Fruit fly (Drosophila melanogaster): ENCODE results near the gene CG14377.
A peak's percentile ranks its signal among the peaks of the same experiment; 100 is the strongest.

CG14377 gene

dm6 chr3R:13382656-13383142 lies 14.9 kb upstream of the CG14377 start (continued):
- TF ChIP-seq ato (GFP tag; IDR thresholded peaks at IDR 0.05; ENCODE audit: partially characterized antibody) = no peak
- no peak for TF ChIP-seq CG17186 (GFP tag; optimal IDR thresholded peaks at IDR 0.05)

dm6 chr3R:13385105-13385504 lies 12.5 kb upstream of the CG14377 start:
- TF ChIP-seq CG11247 (GFP tag; IDR thresholded peaks at IDR 0.05) (no peak), CG13123 (GFP tag; optimal IDR thresholded peaks at IDR 0.05) (no peak), insv (GFP tag; optimal IDR thresholded peaks at IDR 0.05) (no peak), CG16813 (GFP tag; IDR thresholded peaks at IDR 0.05; ENCODE audit: partially characterized antibody) (no peak), lola (GFP tag; optimal IDR thresholded peaks at IDR 0.05) (no peak), nerfin-2 (GFP tag; IDR thresholded peaks at IDR 0.05; ENCODE audit: partially characterized antibody) (no peak), rib (GFP tag; IDR thresholded peaks at IDR 0.05) (no peak), CG9437 (GFP tag; optimal IDR thresholded peaks at IDR 0.05) (no peak), CG8478 (optimal IDR thresholded peaks at IDR 0.05) (no peak), CG14965 (GFP tag; optimal IDR thresholded peaks at IDR 0.05; ENCODE audit: borderline replicate concordance) (no peak), gce (GFP tag; IDR thresholded peaks at IDR 0.05) (no peak), unpg (GFP tag; optimal IDR thresholded peaks at IDR 0.05) (no peak), bcd (GFP tag; optimal IDR thresholded peaks at IDR 0.05) (no peak), zen (tag; optimal IDR thresholded peaks at IDR 0.05) (no peak), ssp (GFP tag; IDR thresholded peaks at IDR 0.05) (no peak), fd64A (GFP tag; optimal IDR thresholded peaks at IDR 0.05) (no peak), dan (GFP tag; IDR thresholded peaks at IDR 0.05) (no peak)

dm6 chr3R:13388160-13388870 lies 9.3 kb upstream of the CG14377 start, which contains the start of gene CG9799:
CG9799 (minus strand) TSS chr3R:13388709.
- TF ChIP-seq CG12155 (GFP tag; optimal IDR thresholded peaks at IDR 0.05) (no peak), org-1 (GFP tag; optimal IDR thresholded peaks at IDR 0.05) (no peak), CG4730 (GFP tag; IDR thresholded peaks at IDR 0.05) (no peak), chm (GFP tag; IDR thresholded peaks at IDR 0.05) (no peak), dpn (GFP tag; optimal IDR thresholded peaks at IDR 0.05) (no peak), CG32532 (GFP tag; IDR thresholded peaks at IDR 0.05) (peak; percentile 56), unc-4 (GFP tag; IDR thresholded peaks at IDR 0.05; ENCODE audit: partially characterized antibody) (peak; percentile 44; the same call in 1 of the 2 replicates), CG7928 (GFP tag; optimal IDR thresholded peaks at IDR 0.05) (no peak), CG11504 (tag; optimal IDR thresholded peaks at IDR 0.05) (peak; percentile 95), CG11085 (GFP tag; IDR thresholded peaks at IDR 0.05) (no peak), Med (GFP tag) (peak; percentile 59), CG11560 (tag; IDR thresholded peaks at IDR 0.05) (no peak), Six4 (GFP tag; optimal IDR thresholded peaks at IDR 0.05) (no peak), CG17612 (GFP tag; IDR thresholded peaks at IDR 0.05) (0 out of 2 replicates have a peak, but pooled peaks have one; percentile 10), CG4360 (GFP tag; IDR thresholded peaks at IDR 0.05) (no peak), stwl (tag; optimal IDR thresholded peaks at IDR 0.05) (peak; percentile 63), sisA (GFP tag; IDR thresholded peaks at IDR 0.05) (no peak), Hsf (GFP tag; optimal IDR thresholded peaks at IDR 0.05) (no peak), Nf-YC (tag; optimal IDR thresholded peaks at IDR 0.05) (no peak), CG6813 (GFP tag; optimal IDR thresholded peaks at IDR 0.05) (no peak), ci (GFP tag; IDR thresholded peaks at IDR 0.05) (no peak), scrt (GFP tag; optimal IDR thresholded peaks at IDR 0.05) (peak; percentile 9), kni (GFP tag; optimal IDR thresholded peaks at IDR 0.05) (no peak), Myb (GFP tag; optimal IDR thresholded peaks at IDR 0.05) (peak; percentile 52), gt (GFP tag; IDR thresholded peaks at IDR 0.05) (peak; percentile 42; the same call in 1 of the 2 replicates), Dbx (GFP tag; IDR thresholded peaks at IDR 0.05) (0 out of 3 replicates have a peak, but pooled peaks have one; percentile 17), unpg (GFP tag; optimal IDR thresholded peaks at IDR 0.05) (no peak), Tbp (GFP tag; optimal IDR thresholded peaks at IDR 0.05) (no peak), HmgZ (tag; optimal IDR thresholded peaks at IDR 0.05) (peak; percentile 4), fru (optimal IDR thresholded peaks at IDR 0.05) (no peak)
